Fruit fly (Drosophila melanogaster): ENCODE measurements around the gene Xrp1.

Xrp1 gene

dm6 chr3R:18905921-18906878 lies 8.6 kb upstream of the Xrp1 start, which contains the start of gene EndoA (continued):
- TF ChIP-seq lz (GFP tag; optimal IDR thresholded peaks at IDR 0.05) (peak; percentile 32), CG6276 (GFP tag; optimal IDR thresholded peaks at IDR 0.05) (no peak), CG8319 (GFP tag; optimal IDR thresholded peaks at IDR 0.05) (no peak), topi (GFP tag; optimal IDR thresholded peaks at IDR 0.05) (peak; percentile 13), CG11902 (GFP tag; optimal IDR thresholded peaks at IDR 0.05) (no peak), dac (GFP tag; optimal IDR thresholded peaks at IDR 0.05) (no peak), Ets21C (GFP tag; optimal IDR thresholded peaks at IDR 0.05) (no peak), Lpt (GFP tag; optimal IDR thresholded peaks at IDR 0.05) (no peak), dsx (GFP tag; optimal IDR thresholded peaks at IDR 0.05; ENCODE audit: poor library complexity, severe bottlenecking) (peak; percentile 48), fd85E (GFP tag; optimal IDR thresholded peaks at IDR 0.05) (no peak), Eip75B (GFP tag; optimal IDR thresholded peaks at IDR 0.05) (peak; percentile 24), CG8632 (GFP tag; optimal IDR thresholded peaks at IDR 0.05) (no peak), acj6 (GFP tag; optimal IDR thresholded peaks at IDR 0.05) (peak; percentile 3), ss (GFP tag; optimal IDR thresholded peaks at IDR 0.05) (no peak), Blimp-1 (GFP tag; optimal IDR thresholded peaks at IDR 0.05) (peak; percentile 58), Ets96B (tag; optimal IDR thresholded peaks at IDR 0.05) (peak; percentile 21), CG3919 (GFP tag; optimal IDR thresholded peaks at IDR 0.05) (peak; percentile 27), Gug (GFP tag; IDR thresholded peaks at IDR 0.05) (0 out of 2 replicates have a peak, but pooled peaks have one; percentile 32), CG4318 (GFP tag; optimal IDR thresholded peaks at IDR 0.05) (no peak), Hr4 (GFP tag; optimal IDR thresholded peaks at IDR 0.05) (peak; percentile 38), pdm3 (GFP tag; optimal IDR thresholded peaks at IDR 0.05) (no peak)

dm6 chr3R:18910336-18910735 lies 4.4 kb upstream of the Xrp1 start:
- TF ChIP-seq CG8119 (GFP tag; IDR thresholded peaks at IDR 0.05), result no peak
- TF ChIP-seq eg (GFP tag; IDR thresholded peaks at IDR 0.05), result no peak
- TF ChIP-seq CG34406 (GFP tag; optimal IDR thresholded peaks at IDR 0.05), result no peak
- no peak for TF ChIP-seq CG16779 (tag; optimal IDR thresholded peaks at IDR 0.05)
- TF ChIP-seq CG32006 (GFP tag; optimal IDR thresholded peaks at IDR 0.05), result no peak
- no peak for TF ChIP-seq Eip75B (GFP tag; optimal IDR thresholded peaks at IDR 0.05)
- TF ChIP-seq CG3919 (GFP tag; optimal IDR thresholded peaks at IDR 0.05), result no peak
- no peak for TF ChIP-seq dac (GFP tag; optimal IDR thresholded peaks at IDR 0.05)
- no peak for TF ChIP-seq Met (GFP tag; optimal IDR thresholded peaks at IDR 0.05)
- TF ChIP-seq Ets96B (tag; optimal IDR thresholded peaks at IDR 0.05), result no peak
- TF ChIP-seq CG15336 (GFP tag; IDR thresholded peaks at IDR 0.05), result no peak
- TF ChIP-seq CG8632 (GFP tag; optimal IDR thresholded peaks at IDR 0.05), result no peak
- no peak for TF ChIP-seq Blimp-1 (GFP tag; optimal IDR thresholded peaks at IDR 0.05)
- no peak for TF ChIP-seq fd85E (GFP tag; optimal IDR thresholded peaks at IDR 0.05)
- TF ChIP-seq Gug (GFP tag; IDR thresholded peaks at IDR 0.05), result no peak
- TF ChIP-seq CG6854 (GFP tag; optimal IDR thresholded peaks at IDR 0.05), result no peak
- no peak for TF ChIP-seq Hr4 (GFP tag; optimal IDR thresholded peaks at IDR 0.05)
- TF ChIP-seq Sox15 (GFP tag; optimal IDR thresholded peaks at IDR 0.05), result no peak
- TF ChIP-seq CG10669 (GFP tag; optimal IDR thresholded peaks at IDR 0.05), result no peak

- TF ChIP-seq fd85E (GFP tag; optimal IDR thresholded peaks at IDR 0.05) (no peak), Sox15 (GFP tag; optimal IDR thresholded peaks at IDR 0.05) (no peak), Sox14 (GFP tag; optimal IDR thresholded peaks at IDR 0.05) (no peak), CG4318 (GFP tag; optimal IDR thresholded peaks at IDR 0.05) (no peak), CG8632 (GFP tag; optimal IDR thresholded peaks at IDR 0.05) (no peak), CG7368 (GFP tag; optimal IDR thresholded peaks at IDR 0.05) (no peak), Ets21C (GFP tag; optimal IDR thresholded peaks at IDR 0.05) (no peak), dsx (GFP tag; optimal IDR thresholded peaks at IDR 0.05; ENCODE audit: poor library complexity, severe bottlenecking) (no peak), svp (GFP tag) (peak; percentile 70), vri (GFP tag; optimal IDR thresholded peaks at IDR 0.05) (no peak), CG6808 (GFP tag; optimal IDR thresholded peaks at IDR 0.05) (no peak), CG11902 (GFP tag; optimal IDR thresholded peaks at IDR 0.05) (no peak), Gug (GFP tag; IDR thresholded peaks at IDR 0.05) (no peak), topi (GFP tag; optimal IDR thresholded peaks at IDR 0.05) (no peak), OdsH (GFP tag; optimal IDR thresholded peaks at IDR 0.05) (peak; percentile 8), CG34406 (GFP tag; optimal IDR thresholded peaks at IDR 0.05) (no peak), CG32006 (GFP tag; optimal IDR thresholded peaks at IDR 0.05) (peak; percentile 4), eg (GFP tag; IDR thresholded peaks at IDR 0.05) (no peak), Sox102F (GFP tag; optimal IDR thresholded peaks at IDR 0.05) (no peak)
These were observed 3.8 kb upstream of the Xrp1 start for dm6 chr3R:18910923-18911322.

Measured in whole organism, prepupa.